Fruit fly (Drosophila melanogaster) whole organism, pupa: Measurements from ENCODE around the gene asp.

Experiments used
- CG10348 ChIP-seq: fragments of 200-800 bp; sonication (Bioruptor generic); IDR thresholded peaks from 2 replicates; pipeline ENCODE4 v1.3.6; 2022; ENCODE audit warnings: missing biosample characterization, missing genetic modification characterization
- CG12605 ChIP-seq: fragments of 200-800 bp; sonication (Bioruptor generic); IDR thresholded peaks from 2 replicates; pipeline ENCODE4 v1.3.6; 2022; ENCODE audit warnings: missing biosample characterization, missing genetic modification characterization
- CG13204 ChIP-seq: fragments of 200-800 bp; sonication (Bioruptor generic); optimal IDR thresholded peaks from 2 replicates; lab custom pipeline; 2018; ENCODE audit warnings: missing biosample characterization, mild to moderate bottlenecking, missing genetic modification characterization, moderate library complexity
- CG14655 ChIP-seq: fragments of 200-800 bp; sonication (Bioruptor generic); optimal IDR thresholded peaks from 3 replicates; lab custom pipeline; 2017; ENCODE audit warnings: mild to moderate bottlenecking, missing biosample characterization, missing genetic modification reagents, missing genetic modification characterization
- CG15710 ChIP-seq: fragments of 200-800 bp; sonication (Bioruptor generic); optimal IDR thresholded peaks from 2 replicates; lab custom pipeline; 2018; ENCODE audit warnings: missing biosample characterization, mild to moderate bottlenecking, missing genetic modification characterization, moderate library complexity
- CG17806 ChIP-seq: fragments of 200-800 bp; sonication (Bioruptor generic); optimal IDR thresholded peaks from 2 replicates; lab custom pipeline; 2018; ENCODE audit warnings: missing biosample characterization, mild to moderate bottlenecking, missing genetic modification characterization, moderate library complexity
- CG32121 ChIP-seq: fragments of 200-800 bp; sonication (Bioruptor generic); IDR thresholded peaks from 2 replicates; pipeline ENCODE4 v1.3.6; 2022; ENCODE audit warnings: missing biosample characterization, missing genetic modification characterization
- CG34367 ChIP-seq: fragments of 200-800 bp; sonication (Bioruptor generic); optimal IDR thresholded peaks from 2 replicates; lab custom pipeline; 2018; ENCODE audit warnings: missing biosample characterization, mild to moderate bottlenecking, missing genetic modification characterization
- CG4496 ChIP-seq: fragments of 200-800 bp; sonication (Bioruptor generic); IDR thresholded peaks from 3 replicates; pipeline ENCODE4 v1.3.6; 2022; ENCODE audit warnings: missing biosample characterization, missing genetic modification characterization
- CG8159 ChIP-seq: fragments of 200-800 bp; sonication (Bioruptor generic); optimal IDR thresholded peaks from 3 replicates; lab custom pipeline; 2018; ENCODE audit warnings: missing biosample characterization, mild to moderate bottlenecking, missing genetic modification characterization, moderate library complexity
- CG8301 ChIP-seq: fragments of 200-800 bp; sonication (Bioruptor generic); optimal IDR thresholded peaks from 2 replicates; lab custom pipeline; 2018; ENCODE audit warnings: missing biosample characterization, mild to moderate bottlenecking, missing genetic modification characterization
- CG9948 ChIP-seq: fragments of 200-800 bp; sonication (Bioruptor generic); optimal IDR thresholded peaks from 2 replicates; lab custom pipeline; 2018; ENCODE audit warnings: missing biosample characterization, mild to moderate bottlenecking, missing genetic modification characterization, moderate library complexity
- D1 ChIP-seq: fragments of 200-800 bp; sonication (Bioruptor generic); optimal IDR thresholded peaks from 2 replicates; lab custom pipeline; 2018; ENCODE audit warnings: missing biosample characterization, mild to moderate bottlenecking, missing genetic modification characterization, moderate library complexity
- EcR ChIP-seq: fragments of 200-800 bp; sonication (Bioruptor generic); optimal IDR thresholded peaks from 3 replicates; lab custom pipeline; 2019; ENCODE audit warnings: missing biosample characterization, missing genetic modification characterization, mild to moderate bottlenecking, moderate library complexity, missing genetic modification reagents
- Ets98B ChIP-seq: fragments of 200-800 bp; sonication (Bioruptor generic); IDR thresholded peaks from 2 replicates; pipeline ENCODE4 v1.3.6; 2022; ENCODE audit warnings: missing biosample characterization, missing genetic modification characterization
- Pif1A ChIP-seq: fragments of 200-800 bp; sonication (Bioruptor generic); optimal IDR thresholded peaks from 3 replicates; lab custom pipeline; 2016; ENCODE audit warnings: missing biosample characterization, missing genetic modification characterization
- Pif1B ChIP-seq: fragments of 200-800 bp; sonication (Bioruptor generic); optimal IDR thresholded peaks from 3 replicates; lab custom pipeline; 2016; ENCODE audit warnings: missing biosample characterization, missing genetic modification characterization
- Snoo ChIP-seq: fragments of 200-800 bp; sonication (Bioruptor generic); optimal IDR thresholded peaks from 3 replicates; lab custom pipeline; 2017; ENCODE audit warnings: missing biosample characterization, mild to moderate bottlenecking, missing genetic modification characterization, inconsistent platforms
- fd96Ca ChIP-seq: fragments of 200-800 bp; sonication (Bioruptor generic); IDR thresholded peaks from 3 replicates; pipeline ENCODE4 v1.3.6; 2022; ENCODE audit warnings: missing biosample characterization, missing genetic modification characterization
- gl ChIP-seq: fragments of 200-800 bp; sonication (Bioruptor generic); optimal IDR thresholded peaks from 2 replicates; lab custom pipeline; 2018; ENCODE audit warnings: missing biosample characterization, mild to moderate bottlenecking, missing genetic modification characterization
- rn ChIP-seq: fragments of 200-800 bp; sonication (Bioruptor generic); IDR thresholded peaks from 2 replicates; pipeline ENCODE4 v1.3.6; 2022; ENCODE audit warnings: missing biosample characterization, missing genetic modification characterization

asp gene

DNA sequence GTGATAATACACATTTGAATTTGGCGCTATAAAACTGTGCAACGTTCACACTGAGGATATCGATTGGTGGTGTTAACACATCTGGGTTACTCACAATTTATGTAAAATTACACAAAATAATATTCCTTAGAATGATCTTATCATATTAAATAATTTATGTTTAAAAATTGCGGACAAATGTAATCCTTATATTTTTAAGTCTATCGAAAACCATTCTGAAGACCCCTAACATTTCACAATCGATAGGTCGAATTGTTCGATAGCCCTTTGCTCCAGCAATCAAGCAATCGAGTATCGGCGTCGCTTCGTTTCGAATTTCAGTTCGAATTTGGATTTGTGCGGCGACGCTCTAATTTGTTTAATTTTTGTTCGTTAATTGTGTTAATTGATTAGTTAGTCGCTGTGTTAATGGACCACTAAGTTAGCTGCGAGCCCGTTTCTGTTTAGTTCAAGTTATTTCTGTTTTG lies at the start of gene asp:
TSS of gene asp (plus strand) at position 289 of the 467 bp plus-strand sequence.
- TF ChIP-seq D1 (tag; lab: Kevin White, UChicago) (no peak), rn (no peak), CG32121 (GFP tag; lab: Robert Waterston, UW) (no peak), EcR (GFP tag; lab: Kevin White, UChicago) (no peak), Pif1A (GFP tag; lab: Kevin White, UChicago) (no peak), CG34367 (no peak), CG15710 (tag; lab: Kevin White, UChicago) (no peak), CG12605 (GFP tag; lab: Robert Waterston, UW) (no peak), CG4496 (GFP tag; lab: Robert Waterston, UW) (no peak), CG8301 (tag; lab: Kevin White, UChicago) (no peak)

DNA sequence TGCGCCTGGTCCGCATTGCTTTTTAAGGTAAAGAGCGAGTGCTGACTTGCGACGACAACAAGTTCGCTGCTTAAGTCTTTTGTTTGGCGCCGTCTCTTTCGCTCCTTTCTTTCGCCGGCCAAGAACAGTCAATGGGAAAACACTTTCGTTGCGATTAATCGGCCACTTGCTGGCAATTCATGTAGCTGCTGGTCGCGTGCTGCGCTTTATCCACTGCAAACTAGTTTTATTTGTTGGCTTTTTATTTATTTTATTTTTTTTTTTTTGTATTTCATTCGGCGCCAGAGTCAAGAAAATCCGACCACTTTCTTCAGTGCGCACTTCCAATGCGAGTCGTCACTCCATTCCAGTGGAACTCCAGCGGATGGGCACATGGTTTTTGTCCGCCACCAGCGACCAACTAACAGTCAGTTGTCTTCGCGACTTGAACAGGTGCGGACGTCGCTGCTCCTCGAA lies 41.2 kb upstream of the asp start, which contains the start of the genes CG13627 and CG46316:
TSS of gene CG13627 (plus strand) at position 406 of the 456 bp plus-strand sequence.
TSS of gene CG46316 (plus strand) at position 406 of the 456 bp plus-strand sequence.
- TF ChIP-seq EcR (GFP tag; lab: Kevin White, UChicago) (no peak), CG4496 (GFP tag; lab: Robert Waterston, UW) (no peak), CG15710 (tag; lab: Kevin White, UChicago) (no peak), CG9948 (tag; lab: Kevin White, UChicago) (no peak), CG8159 (no peak), CG32121 (GFP tag; lab: Robert Waterston, UW) (peak; percentile 17; the same call in 1 of the 2 replicates), CG13204 (GFP tag; lab: Kevin White, UChicago) (no peak), Ets98B (GFP tag; lab: Robert Waterston, UW) (peak; percentile 57), CG17806 (tag; lab: Kevin White, UChicago) (no peak), CG10348 (GFP tag; lab: Robert Waterston, UW) (no peak), Pif1B (GFP tag; lab: Kevin White, UChicago) (no peak), Pif1A (GFP tag; lab: Kevin White, UChicago) (no peak), D1 (tag; lab: Kevin White, UChicago) (no peak), fd96Ca (GFP tag; lab: Robert Waterston, UW) (0 out of 3 replicates have a peak, but pooled peaks have one; percentile 11), rn (no peak), CG12605 (GFP tag; lab: Robert Waterston, UW) (no peak), CG8301 (tag; lab: Kevin White, UChicago) (no peak), Snoo (no peak), CG34367 (no peak), CG14655 (peak; percentile 32), gl (tag; lab: Kevin White, UChicago) (no peak)

DNA sequence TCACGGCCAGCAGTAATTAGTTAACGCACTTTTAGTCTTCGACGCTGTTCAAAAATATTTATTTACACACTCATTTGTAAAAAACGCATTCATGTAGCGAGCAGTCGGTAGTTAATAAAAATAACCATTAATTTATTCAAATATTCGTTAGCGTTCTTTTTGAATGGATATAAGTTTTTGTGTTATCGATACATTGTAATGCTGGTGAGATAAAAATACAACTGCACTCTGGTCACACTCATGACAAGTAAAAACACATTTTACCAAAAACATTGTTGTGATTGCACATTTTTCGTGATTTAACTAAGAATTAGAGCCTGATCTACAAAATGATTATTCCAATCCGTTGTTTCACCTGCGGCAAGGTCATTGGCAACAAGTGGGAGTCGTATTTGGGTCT lies 36.4 kb upstream of the asp start, which contains the start of gene Polr2L:
TSS of gene Polr2L (plus strand) at position 223 of the 400 bp plus-strand sequence.
- TF ChIP-seq CG9948 (tag; lab: Kevin White, UChicago) (no peak), gl (tag; lab: Kevin White, UChicago) (no peak), CG15710 (tag; lab: Kevin White, UChicago) (no peak), fd96Ca (GFP tag; lab: Robert Waterston, UW) (no peak), rn (no peak), CG8159 (no peak), CG13204 (GFP tag; lab: Kevin White, UChicago) (no peak), Ets98B (GFP tag; lab: Robert Waterston, UW) (no peak), CG34367 (no peak), CG14655 (no peak), Snoo (no peak), CG32121 (GFP tag; lab: Robert Waterston, UW) (no peak), CG17806 (tag; lab: Kevin White, UChicago) (no peak), CG10348 (GFP tag; lab: Robert Waterston, UW) (no peak)
- TF ChIP-seq, all 21 proteins: peak for 0

DNA sequence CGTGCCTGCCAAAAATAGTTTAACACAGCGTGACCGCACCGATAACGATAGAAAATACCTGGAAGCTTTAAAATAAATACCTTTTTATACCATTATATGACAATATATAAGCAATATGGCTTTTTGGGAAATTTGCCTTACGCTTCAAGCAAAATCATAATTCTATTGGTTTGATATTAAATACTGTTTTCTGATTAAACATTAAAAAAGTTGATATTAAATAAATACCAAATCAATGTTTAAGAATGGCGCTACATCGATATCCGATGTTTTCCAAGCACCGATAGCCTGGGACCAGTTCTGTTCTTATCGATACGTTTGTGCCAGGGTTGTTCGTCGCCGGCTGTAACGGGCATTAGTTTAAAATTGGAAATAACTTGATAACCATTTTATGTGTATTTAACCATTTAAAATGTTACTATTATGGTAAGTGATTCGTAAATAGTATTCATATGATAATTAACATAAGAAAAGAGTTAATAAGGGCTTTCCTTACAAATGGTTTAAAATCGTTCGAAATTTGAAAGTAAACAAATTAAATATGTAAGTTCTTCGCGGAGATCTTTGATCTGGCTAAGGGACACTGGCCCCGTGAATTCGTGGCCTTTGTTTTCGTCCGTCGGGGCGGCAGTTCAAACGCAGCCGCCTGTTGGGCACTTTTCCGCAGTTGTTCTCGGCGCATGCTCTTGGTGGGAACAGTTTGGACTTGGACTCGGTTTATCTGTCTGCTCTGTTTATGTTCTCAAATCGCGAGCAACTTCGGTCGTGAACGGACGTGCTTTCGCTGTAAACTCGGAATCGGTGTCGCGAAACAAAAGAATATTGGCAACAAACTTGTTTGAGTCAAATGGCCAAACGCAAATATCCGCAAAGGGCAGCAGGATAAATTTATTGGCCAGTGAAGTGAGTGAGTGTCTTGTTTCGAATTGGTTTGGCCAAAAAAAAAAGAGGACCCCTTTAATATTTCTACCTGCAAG lies 34.0 kb upstream of the asp start, which contains the start of the genes CG13630 and tok:
TSS of gene CG13630 (minus strand) at position 51 of the 977 bp plus-strand sequence.
TSS of gene tok (plus strand) at position 384 of the 977 bp plus-strand sequence.
- TF ChIP-seq CG9948 (tag; lab: Kevin White, UChicago) (no peak), Pif1B (GFP tag; lab: Kevin White, UChicago) (no peak), EcR (GFP tag; lab: Kevin White, UChicago) (peak; percentile 86), CG17806 (tag; lab: Kevin White, UChicago) (no peak), CG10348 (GFP tag; lab: Robert Waterston, UW) (no peak), CG13204 (GFP tag; lab: Kevin White, UChicago) (no peak), CG14655 (no peak), CG34367 (no peak), CG8159 (no peak), CG15710 (tag; lab: Kevin White, UChicago) (no peak), D1 (tag; lab: Kevin White, UChicago) (no peak), Ets98B (GFP tag; lab: Robert Waterston, UW) (no peak; the same call in 1 of the 2 replicates), gl (tag; lab: Kevin White, UChicago) (no peak), CG12605 (GFP tag; lab: Robert Waterston, UW) (peak; percentile 38), CG8301 (tag; lab: Kevin White, UChicago) (no peak), CG4496 (GFP tag; lab: Robert Waterston, UW) (peak; percentile 57; the same call in 1 of the 3 replicates), Pif1A (GFP tag; lab: Kevin White, UChicago) (no peak), fd96Ca (GFP tag; lab: Robert Waterston, UW) (no peak), Snoo (no peak), rn (no peak), CG32121 (GFP tag; lab: Robert Waterston, UW) (no peak)
- TF ChIP-seq, all 21 proteins: peak for 3
